Fruit fly (Drosophila melanogaster): ENCODE data around the gene Fur1.

The Fur1 gene

DNA sequence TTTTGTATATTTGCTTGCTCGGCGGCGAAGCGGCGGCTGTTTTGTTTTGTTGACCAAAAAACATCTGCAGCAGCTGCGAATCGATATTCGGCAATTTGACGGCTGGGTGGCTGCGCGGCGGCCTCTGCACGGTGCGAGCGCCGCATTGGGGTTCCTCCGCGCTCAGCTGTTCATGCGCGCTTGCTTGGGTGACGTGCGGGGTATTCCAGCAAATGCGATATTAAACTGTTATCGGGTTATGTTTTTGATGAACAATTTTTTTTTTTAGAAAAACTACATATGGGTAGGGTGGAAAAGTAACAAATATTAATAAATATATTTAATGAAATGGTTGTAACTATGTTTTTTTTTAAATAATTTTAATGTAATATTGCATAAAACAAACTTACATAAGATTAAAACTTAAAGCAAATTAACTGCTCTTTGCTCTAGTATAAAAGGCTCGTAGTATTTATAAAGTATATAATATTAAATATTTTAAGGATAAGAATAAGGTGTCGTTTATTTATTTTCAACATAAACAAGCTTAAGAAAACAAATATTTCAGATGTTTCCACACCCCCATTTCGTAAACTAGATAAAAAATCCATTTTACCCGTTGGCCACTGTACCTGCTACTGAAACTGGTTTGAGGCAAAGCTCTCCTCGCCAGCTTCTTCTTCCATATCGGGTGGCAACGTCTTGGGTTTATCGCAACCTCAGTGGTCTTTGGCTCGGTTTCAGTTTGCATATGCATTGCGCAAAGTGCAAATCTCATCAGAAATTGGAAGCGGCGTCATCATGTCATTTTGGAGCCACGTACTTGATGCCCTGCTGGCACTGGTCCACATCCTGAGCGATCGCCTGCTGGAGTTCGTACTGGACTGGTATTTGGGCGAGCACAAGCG, 18.2 kb upstream of the Fur1 start, which contains the start of the genes Gnpat and CG5112 (continued):
- no peak for TF ChIP-seq klu (GFP tag; IDR thresholded peaks at IDR 0.05)
- TF ChIP-seq Ssrp (tag; optimal IDR thresholded peaks at IDR 0.05): peak; percentile 45
- TF ChIP-seq CG6854 (GFP tag; optimal IDR thresholded peaks at IDR 0.05): peak; percentile 16
- TF ChIP-seq CG16779 (GFP tag; IDR thresholded peaks at IDR 0.05): peak; percentile 63
- no peak for TF ChIP-seq CG5180 (GFP tag; optimal IDR thresholded peaks at IDR 0.05)
- TF ChIP-seq tna (GFP tag; IDR thresholded peaks at IDR 0.05; ENCODE audit: partially characterized antibody): peak; percentile 46
- peak; percentile 62; the same call in 1 of the 3 replicates for TF ChIP-seq sr (GFP tag; IDR thresholded peaks at IDR 0.05)
- TF ChIP-seq CG6254 (GFP tag; optimal IDR thresholded peaks at IDR 0.05): peak; percentile 25
- peak; percentile 61 for TF ChIP-seq HLH54F (GFP tag; optimal IDR thresholded peaks at IDR 0.05)
- TF ChIP-seq tio (GFP tag; optimal IDR thresholded peaks at IDR 0.05): no peak
- TF ChIP-seq Rx (GFP tag; IDR thresholded peaks at IDR 0.05): peak; percentile 55
- TF ChIP-seq wdn (GFP tag; IDR thresholded peaks at IDR 0.05): peak; percentile 50; the same call in 1 of the 2 replicates
- TF ChIP-seq stc (GFP tag; IDR thresholded peaks at IDR 0.05): no peak
- TF ChIP-seq CG34422 (GFP tag; IDR thresholded peaks at IDR 0.05): peak; percentile 70; the same call in 2 of the 3 replicates
- TF ChIP-seq pfk (GFP tag; optimal IDR thresholded peaks at IDR 0.05): peak; percentile 37
- TF ChIP-seq CG12391 (tag; optimal IDR thresholded peaks at IDR 0.05): peak; percentile 69
- peak; percentile 70 for TF ChIP-seq HLH3B (GFP tag; IDR thresholded peaks at IDR 0.05)
- TF ChIP-seq lmd (GFP tag; IDR thresholded peaks at IDR 0.05): peak; percentile 69
- TF ChIP-seq Spps (tag; optimal IDR thresholded peaks at IDR 0.05): no peak
- TF ChIP-seq chif (GFP tag; optimal IDR thresholded peaks at IDR 0.05): peak in 1 of 2 experiments; percentile 7
- peak; percentile 52 for TF ChIP-seq CG1602 (GFP tag; optimal IDR thresholded peaks at IDR 0.05)
- peak; percentile 74 for TF ChIP-seq dysf (GFP tag; IDR thresholded peaks at IDR 0.05)
- peak; percentile 76 for TF ChIP-seq ato (GFP tag; IDR thresholded peaks at IDR 0.05; ENCODE audit: partially characterized antibody)
- TF ChIP-seq luna (GFP tag; optimal IDR thresholded peaks at IDR 0.05): no peak
- peak; percentile 36 for TF ChIP-seq Abd-B (GFP tag; optimal IDR thresholded peaks at IDR 0.05)
- peak; percentile 50 for TF ChIP-seq CG18599 (GFP tag; optimal IDR thresholded peaks at IDR 0.05)
- peak; percentile 45 for TF ChIP-seq odd (GFP tag; optimal IDR thresholded peaks at IDR 0.05)
- no peak for TF ChIP-seq CG7928 (GFP tag; optimal IDR thresholded peaks at IDR 0.05)
- no peak for TF ChIP-seq Trl (optimal IDR thresholded peaks at IDR 0.05)
- TF ChIP-seq Trl (GFP tag; optimal IDR thresholded peaks at IDR 0.05): peak; percentile 55
- TF ChIP-seq C15 (GFP tag; IDR thresholded peaks at IDR 0.05): no peak
- no peak for TF ChIP-seq schlank (tag; optimal IDR thresholded peaks at IDR 0.05)
- peak; percentile 22 for TF ChIP-seq CG10209 (GFP tag; optimal IDR thresholded peaks at IDR 0.05)
- peak; percentile 55; the same call in 1 of the 2 replicates for TF ChIP-seq CG8765 (GFP tag; IDR thresholded peaks at IDR 0.05)
- TF ChIP-seq CG9817 (tag; optimal IDR thresholded peaks at IDR 0.05): peak; percentile 73
- TF ChIP-seq Camta (GFP tag; optimal IDR thresholded peaks at IDR 0.05): no peak
- TF ChIP-seq tll (GFP tag; optimal IDR thresholded peaks at IDR 0.05): no peak
- peak; percentile 67 for TF ChIP-seq sens (GFP tag)
- TF ChIP-seq CG8359 (GFP tag; optimal IDR thresholded peaks at IDR 0.05; ENCODE audit: borderline replicate concordance): no peak
- peak; percentile 73 for TF ChIP-seq CG10366 (GFP tag; IDR thresholded peaks at IDR 0.05)
- peak; percentile 85 for TF ChIP-seq CG3847 (GFP tag; IDR thresholded peaks at IDR 0.05)
- TF ChIP-seq Nf-YB (GFP tag; optimal IDR thresholded peaks at IDR 0.05): no peak
- TF ChIP-seq CG2712 (tag; optimal IDR thresholded peaks at IDR 0.05): peak; percentile 67
- TF ChIP-seq CG11695 (GFP tag; IDR thresholded peaks at IDR 0.05): peak; percentile 19; the same call in 1 of the 3 replicates
- TF ChIP-seq CG6654 (GFP tag; optimal IDR thresholded peaks at IDR 0.05): no peak
- TF ChIP-seq B-H2 (GFP tag; optimal IDR thresholded peaks at IDR 0.05): peak; percentile 83
- peak; percentile 92 for TF ChIP-seq ken (GFP tag; IDR thresholded peaks at IDR 0.05)
- no peak for TF ChIP-seq br (optimal IDR thresholded peaks at IDR 0.05)
- TF ChIP-seq Asciz (GFP tag; optimal IDR thresholded peaks at IDR 0.05): no peak
